Worm (Caenorhabditis elegans) whole organism, midembryonic: ENCODE measurements around the gene Y54G2A.72.

Source experiments
- T22C8.4 ChIP-seq: fragments of 200-800 bp; sonication (Bioruptor generic); IDR thresholded peaks from 2 replicates; pipeline ENCODE4 v1.3.6; 2022; ENCODE audit warnings: missing genetic modification characterization, missing compliant biosample characterization
- cog-1 ChIP-seq: sonication (generic microtip); optimal IDR thresholded peaks from 2 replicates; lab custom pipeline; 2016; ENCODE audit warnings: missing genetic modification characterization, missing compliant biosample characterization
- flt-1 ChIP-seq: fragments of 200-800 bp; sonication (Bioruptor generic); IDR thresholded peaks from 2 replicates; pipeline ENCODE4 v1.3.6; 2022; ENCODE audit warnings: missing genetic modification characterization, missing compliant biosample characterization
- klf-2 ChIP-seq: fragments of 200-800 bp; sonication (Bioruptor generic); conservative IDR thresholded peaks from 2 replicates; pipeline ENCODE4 v1.3.6; 2022; ENCODE audit warnings: missing genetic modification reagents, missing genetic modification characterization, missing compliant biosample characterization
- med-1 ChIP-seq: sonication (generic microtip); optimal IDR thresholded peaks from 2 replicates; lab custom pipeline; 2017; ENCODE audit warnings: missing genetic modification characterization, mild to moderate bottlenecking, missing compliant biosample characterization, antibody characterized with exemption, missing genetic modification reagents; ENCODE audit not compliant: insufficient read depth
- ref-1 ChIP-seq: fragments of 200-800 bp; sonication (Bioruptor generic); conservative IDR thresholded peaks from 2 replicates; pipeline ENCODE4 v1.3.6; 2022; ENCODE audit warnings: missing genetic modification reagents, missing genetic modification characterization, missing compliant biosample characterization
- tab-1 ChIP-seq: fragments of 200-800 bp; sonication (Bioruptor generic); IDR thresholded peaks from 2 replicates; pipeline ENCODE4 v1.3.6; 2022; ENCODE audit warnings: missing genetic modification characterization, missing compliant biosample characterization
- ztf-23 ChIP-seq: fragments of 200-800 bp; sonication (Bioruptor generic); IDR thresholded peaks from 2 replicates; pipeline ENCODE4 v1.3.6; 2022; ENCODE audit warnings: missing genetic modification reagents, missing genetic modification characterization, missing compliant biosample characterization
- ztf-29 ChIP-seq: fragments of 200-800 bp; sonication (Bioruptor generic); IDR thresholded peaks from 2 replicates; pipeline ENCODE4 v1.3.6; 2022; ENCODE audit warnings: missing genetic modification reagents, missing genetic modification characterization, missing compliant biosample characterization

Y54G2A.72 gene

ce11 chrIV:2750607-2751006, 27.3 kb upstream of the Y54G2A.72 start:
- TF ChIP-seq ztf-23 (GFP tag; lab: Robert Waterston, UW) (no peak), ref-1 (GFP tag; lab: Robert Waterston, UW) (no peak), med-1 (GFP tag; lab: Kevin White, UChicago) (no peak), ztf-29 (GFP tag; lab: Robert Waterston, UW) (no peak), flt-1 (GFP tag; lab: Robert Waterston, UW) (no peak), T22C8.4 (GFP tag; lab: Robert Waterston, UW) (no peak), tab-1 (GFP tag; lab: Robert Waterston, UW) (no peak), klf-2 (GFP tag; lab: Robert Waterston, UW) (no peak), cog-1 (tag; lab: Kevin White, UChicago) (no peak)

DNA sequence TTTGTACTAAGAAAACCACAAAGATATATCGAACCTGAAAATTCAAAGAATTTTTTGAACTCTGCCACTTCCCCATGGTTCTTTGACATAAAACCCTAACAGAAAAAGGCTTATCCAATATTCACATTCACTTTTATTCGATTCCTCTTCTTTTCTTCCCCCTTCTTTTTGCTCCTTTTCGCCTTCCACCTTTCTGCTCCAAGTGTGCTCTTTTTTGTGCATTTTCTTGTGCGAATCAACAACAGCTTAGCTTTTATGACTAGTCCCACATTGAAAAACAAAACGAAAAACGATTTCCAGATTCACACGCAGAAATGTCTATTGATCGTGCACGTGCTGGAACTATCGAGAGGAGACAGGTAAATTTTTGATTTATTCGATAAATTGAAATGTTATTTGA, 26.4 kb upstream of the Y54G2A.72 start, which contains the start of gene Y54G2A.41:
Y54G2A.41 (plus strand) TSS at position 301 of the 400 bp plus-strand sequence.
- TF ChIP-seq klf-2 (GFP tag; lab: Robert Waterston, UW) (no peak), ref-1 (GFP tag; lab: Robert Waterston, UW) (no peak), ztf-29 (GFP tag; lab: Robert Waterston, UW) (no peak), T22C8.4 (GFP tag; lab: Robert Waterston, UW) (no peak)

- no peak for TF ChIP-seq med-1 (GFP tag; lab: Kevin White, UChicago)
- no peak for TF ChIP-seq tab-1 (GFP tag; lab: Robert Waterston, UW)
- TF ChIP-seq klf-2 (GFP tag; lab: Robert Waterston, UW) = no peak
Observed at ce11 chrIV:2753541-2753940, 24.4 kb upstream of the Y54G2A.72 start.

- peak; percentile 71 for TF ChIP-seq flt-1 (GFP tag; lab: Robert Waterston, UW)
Observed at ce11 chrIV:2756073-2756472, 21.9 kb upstream of the Y54G2A.72 start.

- TF ChIP-seq flt-1 (GFP tag; lab: Robert Waterston, UW) = no peak
- TF ChIP-seq ztf-29 (GFP tag; lab: Robert Waterston, UW) = no peak
- no peak for TF ChIP-seq T22C8.4 (GFP tag; lab: Robert Waterston, UW)
- TF ChIP-seq cog-1 (tag; lab: Kevin White, UChicago) = no peak
- no peak for TF ChIP-seq ref-1 (GFP tag; lab: Robert Waterston, UW)
- no peak for TF ChIP-seq tab-1 (GFP tag; lab: Robert Waterston, UW)
- no peak for TF ChIP-seq klf-2 (GFP tag; lab: Robert Waterston, UW)
- TF ChIP-seq med-1 (GFP tag; lab: Kevin White, UChicago) = no peak
- no peak for TF ChIP-seq ztf-23 (GFP tag; lab: Robert Waterston, UW)
Observed at ce11 chrIV:2758079-2758478, 19.9 kb upstream of the Y54G2A.72 start.

DNA sequence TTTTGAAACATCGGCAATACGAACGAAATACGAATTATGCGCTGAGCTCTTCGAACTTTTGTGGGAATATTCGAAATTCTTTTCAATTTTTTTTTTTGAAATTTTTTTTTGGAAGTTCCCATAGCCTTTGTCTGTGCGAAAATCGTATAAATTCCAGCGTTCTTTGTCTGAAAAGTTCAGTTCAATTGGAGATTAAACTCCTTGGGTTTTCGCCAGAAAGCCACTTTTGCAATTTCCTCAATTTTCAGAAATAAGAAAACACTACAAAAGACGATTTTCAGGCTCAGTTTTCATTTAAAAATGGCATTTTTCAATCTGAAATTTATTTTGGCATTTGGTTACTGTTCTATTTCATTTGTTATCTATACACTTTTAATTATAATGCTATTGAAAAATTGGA, 18.8 kb upstream of the Y54G2A.72 start, which contains the start of gene Y54G2A.38:
Y54G2A.38 (plus strand) TSS at position 301 of the 400 bp plus-strand sequence.
- TF ChIP-seq ztf-23 (GFP tag; lab: Robert Waterston, UW) (no peak), flt-1 (GFP tag; lab: Robert Waterston, UW) (no peak), T22C8.4 (GFP tag; lab: Robert Waterston, UW) (no peak), klf-2 (GFP tag; lab: Robert Waterston, UW) (no peak)

ce11 chrIV:2761477-2761876, 16.5 kb upstream of the Y54G2A.72 start:
- TF ChIP-seq klf-2 (GFP tag; lab: Robert Waterston, UW) (no peak), ref-1 (GFP tag; lab: Robert Waterston, UW) (no peak), flt-1 (GFP tag; lab: Robert Waterston, UW) (no peak), ztf-23 (GFP tag; lab: Robert Waterston, UW) (no peak), cog-1 (tag; lab: Kevin White, UChicago) (no peak)

- no peak for TF ChIP-seq ztf-29 (GFP tag; lab: Robert Waterston, UW)
- TF ChIP-seq ref-1 (GFP tag; lab: Robert Waterston, UW) = no peak
- no peak for TF ChIP-seq T22C8.4 (GFP tag; lab: Robert Waterston, UW)
- no peak for TF ChIP-seq cog-1 (tag; lab: Kevin White, UChicago)
- no peak for TF ChIP-seq med-1 (GFP tag; lab: Kevin White, UChicago)
- no peak for TF ChIP-seq klf-2 (GFP tag; lab: Robert Waterston, UW)
- TF ChIP-seq ztf-23 (GFP tag; lab: Robert Waterston, UW) = no peak
- no peak for TF ChIP-seq flt-1 (GFP tag; lab: Robert Waterston, UW)
- TF ChIP-seq tab-1 (GFP tag; lab: Robert Waterston, UW) = no peak
Observed at ce11 chrIV:2762380-2762779, 15.6 kb upstream of the Y54G2A.72 start, which contains the start of gene Y54G2A.77. TSS of gene Y54G2A.77 (plus strand) at chrIV:2762680.

DNA sequence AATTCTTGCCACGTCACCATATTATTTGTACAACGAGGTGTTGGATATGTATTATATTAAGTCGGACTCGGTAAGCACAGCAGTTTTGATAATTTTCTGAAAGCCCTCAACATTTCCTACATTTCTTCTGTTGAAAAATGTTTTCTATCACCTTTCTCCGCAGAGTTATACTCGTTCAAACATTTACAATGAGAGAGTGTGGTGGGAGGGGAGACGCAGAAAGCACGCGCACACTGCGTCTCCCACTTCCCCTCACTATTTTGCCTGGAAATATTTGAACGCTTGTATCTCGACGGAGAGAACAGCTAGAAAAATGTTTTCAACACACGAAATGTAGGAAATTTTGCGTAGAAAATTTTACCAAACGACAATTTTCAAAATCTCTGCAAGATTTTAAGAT, 13.8 kb upstream of the Y54G2A.72 start:
- no peak for TF ChIP-seq klf-2 (GFP tag; lab: Robert Waterston, UW)
- TF ChIP-seq tab-1 (GFP tag; lab: Robert Waterston, UW) = no peak
- TF ChIP-seq flt-1 (GFP tag; lab: Robert Waterston, UW) = no peak
- no peak for TF ChIP-seq ref-1 (GFP tag; lab: Robert Waterston, UW)
- no peak for TF ChIP-seq ztf-23 (GFP tag; lab: Robert Waterston, UW)
- no peak for TF ChIP-seq T22C8.4 (GFP tag; lab: Robert Waterston, UW)
- no peak for TF ChIP-seq med-1 (GFP tag; lab: Kevin White, UChicago)
- TF ChIP-seq ztf-29 (GFP tag; lab: Robert Waterston, UW) = no peak
- no peak for TF ChIP-seq cog-1 (tag; lab: Kevin White, UChicago)

- TF ChIP-seq tab-1 (GFP tag; lab: Robert Waterston, UW) (no peak), T22C8.4 (GFP tag; lab: Robert Waterston, UW) (no peak), ztf-23 (GFP tag; lab: Robert Waterston, UW) (no peak), med-1 (GFP tag; lab: Kevin White, UChicago) (no peak), cog-1 (tag; lab: Kevin White, UChicago) (no peak), ref-1 (GFP tag; lab: Robert Waterston, UW) (no peak), flt-1 (GFP tag; lab: Robert Waterston, UW) (no peak), ztf-29 (GFP tag; lab: Robert Waterston, UW) (no peak), klf-2 (GFP tag; lab: Robert Waterston, UW) (no peak)
Observed at ce11 chrIV:2765048-2765708, 12.8 kb upstream of the Y54G2A.72 start.
